Worm (Caenorhabditis elegans): ENCODE measurements around the gene Y57G11C.20.

ce11 chrIV:14824201-14824600, 19.0 kb upstream of the Y57G11C.20 start:
- no peak for TF ChIP-seq nhr-237 (tag; optimal IDR thresholded peaks at IDR 0.05)
- no peak for TF ChIP-seq elt-3 (tag; optimal IDR thresholded peaks at IDR 0.05)
- no peak for TF ChIP-seq mab-5 (tag; optimal IDR thresholded peaks at IDR 0.05)
- no peak for TF ChIP-seq skn-1 (tag; optimal IDR thresholded peaks at IDR 0.05)
- no peak for TF ChIP-seq ceh-82 (tag; optimal IDR thresholded peaks at IDR 0.05)
- no peak for TF ChIP-seq sma-9 (GFP tag; optimal IDR thresholded peaks at IDR 0.05)
- TF ChIP-seq sma-9 (tag; optimal IDR thresholded peaks at IDR 0.05) = no peak
- no peak for TF ChIP-seq mdl-1 (tag; optimal IDR thresholded peaks at IDR 0.05)
- TF ChIP-seq nhr-12 (tag; optimal IDR thresholded peaks at IDR 0.05) = no peak

Data from whole organism, L2 larva.